Worm (Caenorhabditis elegans): ENCODE measurements around the gene zip-2.

Gene zip-2

ce11 chrIII:832855-833504 lies at the start of gene zip-2:
Gene zip-2, plus strand, starts transcription at chrIII:832982.
- no peak for TF ChIP-seq unc-62 (GFP tag; optimal IDR thresholded peaks at IDR 0.05)

DNA sequence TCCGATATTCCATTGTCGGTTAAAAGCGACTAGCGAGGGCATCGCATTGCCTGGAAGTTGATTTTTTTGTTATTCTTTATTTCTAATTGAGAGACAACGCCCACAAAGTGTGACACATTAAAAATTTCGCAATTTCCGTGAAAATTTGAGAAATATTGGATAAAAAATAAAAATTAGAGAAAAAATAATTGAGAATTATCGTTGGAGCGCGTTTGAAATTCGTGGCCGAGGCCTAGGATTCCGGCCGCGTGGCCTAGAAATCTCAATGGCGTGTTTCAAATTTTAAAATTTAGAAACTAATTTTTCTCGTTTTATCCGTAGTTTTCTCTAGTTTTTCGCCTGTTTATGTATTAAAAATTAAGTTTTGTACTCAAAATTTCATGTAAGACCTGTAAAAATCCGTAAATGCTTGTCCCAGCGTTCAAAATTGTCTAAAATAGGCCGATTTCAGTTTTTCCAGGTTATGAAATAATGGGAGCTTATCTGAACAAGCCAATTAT lies 49.5 kb upstream of the zip-2 start, which contains the start of the genes dagl-2 and ppm-1.G:
TSS of gene dagl-2 (minus strand) at position 52 of the 500 bp plus-strand sequence.
TSS of gene ppm-1.G (plus strand) at position 450 of the 500 bp plus-strand sequence.
- no peak for TF ChIP-seq unc-62 (GFP tag; optimal IDR thresholded peaks at IDR 0.05)

ce11 chrIII:789604-790003 lies 43.2 kb upstream of the zip-2 start:
- TF ChIP-seq unc-62 (GFP tag; optimal IDR thresholded peaks at IDR 0.05): no peak

- TF ChIP-seq unc-62 (GFP tag; optimal IDR thresholded peaks at IDR 0.05): no peak
Observed at ce11 chrIII:790591-790990, 42.2 kb upstream of the zip-2 start.

DNA sequence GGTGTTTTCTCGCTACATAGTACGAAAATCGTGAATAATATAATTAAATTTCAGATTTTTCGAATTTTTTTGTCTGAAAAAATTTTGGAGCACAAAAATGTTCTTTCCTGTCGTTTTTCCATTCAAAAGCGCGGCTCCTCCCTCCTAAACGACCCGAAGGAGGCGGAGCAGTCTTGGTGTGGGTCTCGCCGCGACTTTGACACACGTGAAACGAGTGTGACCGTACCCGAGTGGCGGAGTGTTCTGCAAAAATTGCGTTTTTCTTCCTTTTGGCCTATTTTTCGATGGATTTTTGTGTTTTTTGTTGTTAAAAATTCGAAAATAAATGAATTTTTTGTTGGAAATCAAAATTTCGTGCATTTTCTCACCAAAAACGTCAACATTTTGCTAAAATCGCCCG lies 39.2 kb upstream of the zip-2 start, which contains the start of gene snt-2:
TSS of gene snt-2 (minus strand) at position 139 of the 400 bp plus-strand sequence.
- no peak for TF ChIP-seq unc-62 (GFP tag; optimal IDR thresholded peaks at IDR 0.05)

ce11 chrIII:794000-794399 lies 38.8 kb upstream of the zip-2 start, which contains the start of gene rps-29:
Gene rps-29, plus strand, starts transcription at chrIII:794300.
- no peak for TF ChIP-seq unc-62 (GFP tag; optimal IDR thresholded peaks at IDR 0.05)

DNA sequence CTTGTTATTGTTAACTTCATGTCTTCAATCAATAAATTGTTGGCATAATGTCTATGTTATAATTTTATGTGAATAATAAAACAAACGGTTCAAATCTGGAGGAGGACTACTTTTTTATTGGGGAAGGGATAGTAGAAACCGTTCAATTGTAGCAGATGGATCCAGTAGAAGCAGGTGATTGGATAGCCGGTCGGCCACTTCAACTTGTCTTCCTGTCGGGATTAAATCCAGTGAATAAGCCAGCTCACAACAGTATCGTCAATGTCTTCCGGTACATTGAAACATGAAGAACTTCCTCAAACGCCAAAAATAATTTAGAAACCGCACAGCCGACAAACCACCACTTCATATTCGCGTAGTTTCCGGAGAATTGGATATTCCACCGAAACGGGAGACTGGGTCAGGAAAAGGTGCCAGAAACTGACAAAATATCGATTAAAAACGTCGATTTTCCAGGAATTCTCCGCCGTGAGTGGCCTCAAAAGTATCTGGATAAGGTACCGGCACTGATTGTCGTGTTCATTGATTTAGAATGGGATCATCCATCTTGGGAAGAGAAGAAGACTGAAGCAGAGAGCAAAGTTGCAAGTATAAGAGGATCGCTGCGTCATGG lies 37.7 kb upstream of the zip-2 start, which contains the start of gene trpp-11:
TSS of gene trpp-11 (plus strand) at position 153 of the 613 bp plus-strand sequence.
- no peak for TF ChIP-seq unc-62 (GFP tag; optimal IDR thresholded peaks at IDR 0.05)

DNA sequence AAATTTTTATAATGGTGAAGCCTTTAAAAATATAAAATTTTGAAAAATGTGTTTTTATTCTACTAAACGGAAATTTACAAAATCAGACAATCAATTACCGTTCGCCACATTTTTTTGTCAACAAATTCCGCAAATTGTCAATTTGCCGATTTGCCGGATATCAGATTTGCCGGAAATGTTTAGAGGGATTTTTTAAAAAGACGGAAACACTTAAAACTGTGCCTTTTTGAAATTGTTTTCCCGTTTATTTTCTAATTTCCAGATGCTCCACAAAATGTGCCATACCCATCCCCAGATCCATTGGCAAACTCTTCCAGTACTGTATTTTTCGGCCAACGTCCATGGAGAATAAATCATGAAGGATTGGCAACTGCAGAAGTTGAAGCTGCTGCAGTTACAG lies 35.3 kb upstream of the zip-2 start:
- no peak for TF ChIP-seq unc-62 (GFP tag; optimal IDR thresholded peaks at IDR 0.05)

ce11 chrIII:802041-802440 lies 30.7 kb upstream of the zip-2 start:
- no peak for TF ChIP-seq unc-62 (GFP tag; optimal IDR thresholded peaks at IDR 0.05)

- TF ChIP-seq unc-62 (GFP tag; optimal IDR thresholded peaks at IDR 0.05): no peak
Observed at ce11 chrIII:811544-811943, 21.2 kb upstream of the zip-2 start, which contains the start of gene daf-7. Gene daf-7, plus strand, starts transcription at chrIII:811844.

ce11 chrIII:815845-816244 lies 16.9 kb upstream of the zip-2 start, which contains the start of gene dac-1:
Gene dac-1, plus strand, starts transcription at chrIII:816145.
- no peak for TF ChIP-seq unc-62 (GFP tag; optimal IDR thresholded peaks at IDR 0.05)

DNA sequence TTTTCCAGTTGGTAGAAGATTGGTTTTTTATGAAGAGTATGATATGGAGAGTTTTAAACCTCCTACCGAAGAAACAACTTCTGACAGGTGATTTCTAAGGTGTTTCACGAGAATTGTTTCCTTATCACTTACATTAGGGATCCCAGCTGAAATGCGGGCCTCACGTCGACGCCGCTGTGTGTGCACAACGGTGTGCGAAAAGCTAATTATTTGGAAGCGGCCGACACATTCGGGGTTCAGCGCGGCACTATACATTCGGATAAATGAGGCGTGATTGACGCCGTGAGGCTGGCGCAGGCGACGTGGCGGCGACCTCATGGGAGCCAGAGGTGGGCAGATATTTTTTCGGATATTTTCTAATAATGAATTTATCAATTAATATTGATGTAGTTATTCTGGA lies 13.5 kb upstream of the zip-2 start:
- TF ChIP-seq unc-62 (GFP tag; optimal IDR thresholded peaks at IDR 0.05): no peak

DNA sequence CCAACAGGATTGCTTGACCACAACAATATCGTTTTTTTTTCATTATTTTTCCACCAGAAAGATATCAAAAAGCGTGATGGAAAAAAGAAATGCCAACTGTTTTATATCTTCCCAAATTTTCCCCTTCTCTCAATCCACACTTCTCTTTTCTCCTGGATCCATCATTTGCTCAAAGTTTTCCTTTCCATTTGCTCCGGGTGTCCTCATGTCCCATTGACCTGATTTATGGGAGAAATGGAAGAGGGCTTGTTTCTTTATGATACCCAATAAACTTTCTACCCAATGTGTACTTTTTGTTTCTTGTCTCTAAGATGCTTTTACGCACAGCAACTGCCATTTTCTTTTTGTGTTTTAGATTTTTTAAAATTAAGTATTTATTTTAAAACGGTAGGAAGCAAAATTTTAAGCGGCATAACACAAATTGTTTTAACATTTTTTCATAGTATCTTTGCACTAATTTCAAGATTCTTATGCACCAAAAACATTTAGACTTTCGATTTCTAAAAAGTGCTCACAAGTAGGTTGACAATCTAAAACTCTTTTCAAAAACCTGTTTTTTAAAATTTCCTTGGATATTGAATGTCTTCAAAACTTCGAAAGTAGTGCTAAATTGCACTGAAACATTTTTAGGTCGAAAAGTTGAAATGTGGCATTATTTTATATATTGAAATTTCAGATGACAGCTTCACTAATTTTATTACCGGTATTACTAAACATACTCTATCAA lies 10.1 kb upstream of the zip-2 start, which contains the start of gene clec-149:
TSS of gene clec-149 (plus strand) at position 677 of the 727 bp plus-strand sequence.
- TF ChIP-seq unc-62 (GFP tag; optimal IDR thresholded peaks at IDR 0.05): no peak

DNA sequence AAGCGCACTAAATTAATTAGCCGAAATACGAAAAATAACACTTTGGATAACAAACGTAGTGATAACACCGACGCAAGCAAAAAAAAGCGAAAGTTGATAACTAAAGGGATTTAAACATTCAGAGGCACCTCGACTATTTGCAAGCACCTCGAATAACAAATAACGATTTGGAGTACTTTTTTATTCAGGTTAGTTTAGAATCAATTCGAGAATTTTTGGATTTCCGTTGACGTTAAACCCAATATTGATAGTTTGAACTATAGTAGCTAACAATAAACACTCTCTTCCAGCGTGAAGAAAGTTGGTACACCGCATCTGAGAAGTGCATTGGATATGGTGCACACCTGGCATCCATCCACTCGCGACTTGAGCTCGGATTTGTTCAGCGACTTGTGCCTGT lies 7.5 kb upstream of the zip-2 start:
- TF ChIP-seq unc-62 (GFP tag; optimal IDR thresholded peaks at IDR 0.05): no peak

DNA sequence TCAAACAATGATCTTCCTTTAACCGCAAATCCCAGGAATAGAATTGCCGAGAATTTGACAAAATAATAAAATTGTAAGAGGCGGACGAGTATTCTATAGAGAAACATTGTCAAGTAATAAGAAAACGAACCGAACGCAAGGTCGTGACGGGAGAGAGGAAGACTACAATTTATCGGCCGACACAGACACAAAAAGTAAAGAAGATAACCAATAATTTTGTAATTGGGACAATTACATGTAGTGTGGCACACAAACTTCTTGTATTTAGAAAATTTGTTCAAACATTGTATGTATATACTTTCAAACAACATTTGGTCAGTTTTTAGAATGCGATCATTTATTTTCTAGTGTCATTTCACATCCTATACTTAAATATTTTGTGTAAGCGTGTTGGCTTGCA lies 821 bp upstream of the zip-2 start, which contains the start of gene ceeh-1:
TSS of gene ceeh-1 (minus strand) at position 317 of the 400 bp plus-strand sequence.
- no peak for TF ChIP-seq unc-62 (GFP tag; optimal IDR thresholded peaks at IDR 0.05)

Data from whole organism, dauer.